Fruit fly (Drosophila melanogaster) whole organism, prepupa: ENCODE data around the gene CAH1.

Source experiments
- CG6808 ChIP-seq: fragments of 200-800 bp; sonication (Bioruptor generic); optimal IDR thresholded peaks from 3 replicates; lab custom pipeline; 2017; ENCODE audit warnings: missing biosample characterization, missing genetic modification characterization, mild to moderate bottlenecking, moderate library complexity, missing genetic modification reagents
- CG8119 ChIP-seq: fragments of 200-800 bp; sonication (Bioruptor generic); IDR thresholded peaks from 3 replicates; pipeline ENCODE4 v1.3.6; 2022; ENCODE audit warnings: missing biosample characterization, missing genetic modification characterization
- CG8632 ChIP-seq: fragments of 200-800 bp; sonication (Bioruptor generic); optimal IDR thresholded peaks from 3 replicates; lab custom pipeline; 2016; ENCODE audit warnings: missing biosample characterization, missing genetic modification characterization
- Eip93F ChIP-seq: fragments of 200-800 bp; sonication (Bioruptor generic); optimal IDR thresholded peaks from 2 replicates; lab custom pipeline; 2016; ENCODE audit warnings: missing biosample characterization, mild to moderate bottlenecking, missing genetic modification characterization
- Sox102F ChIP-seq: fragments of 200-800 bp; sonication (Bioruptor generic); optimal IDR thresholded peaks from 2 replicates; lab custom pipeline; 2016; ENCODE audit warnings: missing biosample characterization, mild to moderate bottlenecking, missing genetic modification characterization

DNA sequence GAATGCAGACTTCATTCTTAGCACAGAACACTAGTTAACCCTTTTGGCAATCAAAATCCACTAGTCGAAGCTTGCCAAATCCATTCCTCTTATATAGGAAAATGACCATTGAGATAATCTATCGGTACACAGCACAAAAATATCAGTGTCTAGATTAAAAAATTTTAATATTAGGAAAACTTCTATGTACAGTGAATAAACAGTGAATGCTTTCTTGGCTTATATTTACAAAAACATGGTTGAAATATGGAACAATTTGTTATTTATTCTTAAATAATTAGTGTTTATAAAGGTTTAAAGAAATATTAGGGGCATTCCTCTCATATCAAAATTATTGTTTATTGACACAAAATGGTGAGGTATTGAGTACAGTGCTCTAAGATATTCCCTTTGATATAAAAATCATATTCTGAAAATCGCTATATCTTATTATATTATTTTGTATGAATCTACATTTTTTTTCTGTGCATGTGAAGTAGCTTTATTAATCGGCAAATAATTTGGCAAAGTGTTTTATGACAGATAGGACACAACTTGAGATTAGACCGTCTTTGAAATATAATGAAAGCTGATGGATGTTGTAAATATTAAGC lies 40.4 kb downstream of the CAH1 start, which contains the start of gene CG33306:
- no peak for TF ChIP-seq CG8119 (GFP tag; lab: Robert Waterston, UW)
- no peak for TF ChIP-seq CG6808 (GFP tag; lab: Kevin White, UChicago)
- TF ChIP-seq Eip93F (GFP tag; lab: Kevin White, UChicago) = no peak
- no peak for TF ChIP-seq CG8632 (GFP tag; lab: Kevin White, UChicago)
- TF ChIP-seq Sox102F = no peak
